Fruit fly (Drosophila melanogaster): ENCODE results near the gene tra.

DNA sequence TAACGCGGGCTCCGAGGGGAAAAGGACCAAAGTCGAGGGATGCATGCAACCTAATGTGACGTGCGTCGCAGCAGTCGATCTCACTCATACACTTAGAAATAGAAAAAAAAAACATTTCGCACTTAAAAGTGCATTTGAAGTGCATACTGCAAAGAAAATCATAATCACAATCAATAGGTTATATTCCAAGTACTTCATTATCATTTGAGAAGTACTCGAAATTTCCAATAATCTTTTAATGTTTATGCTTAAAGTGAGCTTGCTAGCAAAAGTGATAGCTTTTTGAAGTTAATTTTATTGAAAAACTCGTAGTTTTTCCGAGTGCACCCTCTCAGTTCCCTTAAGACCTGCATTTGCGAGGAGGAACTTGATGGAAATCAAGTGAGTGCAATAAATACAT is 43.7 kb upstream of the tra start:
- TF ChIP-seq CG8301 (tag; optimal IDR thresholded peaks at IDR 0.05) (peak; percentile 31), Snoo (tag; optimal IDR thresholded peaks at IDR 0.05) (no peak), CG17806 (tag; optimal IDR thresholded peaks at IDR 0.05) (peak; percentile 26), CG8159 (tag; optimal IDR thresholded peaks at IDR 0.05) (peak; percentile 45), CG14655 (GFP tag; optimal IDR thresholded peaks at IDR 0.05) (peak; percentile 31), CG34367 (tag; optimal IDR thresholded peaks at IDR 0.05) (no peak), EcR (GFP tag; optimal IDR thresholded peaks at IDR 0.05) (no peak), gl (tag; optimal IDR thresholded peaks at IDR 0.05) (no peak), CG15710 (tag; optimal IDR thresholded peaks at IDR 0.05) (peak; percentile 9), CG9948 (tag; optimal IDR thresholded peaks at IDR 0.05) (peak; percentile 55)

All from whole organism, pupa.